Worm (Caenorhabditis elegans) whole organism, young adult: ENCODE results near the gene lsm-1.
A peak's percentile ranks its signal among the peaks of the same experiment; 100 is the strongest.

Experiments used
- B0019.2 ChIP-seq: fragments of 200-800 bp; sonication (Bioruptor generic); conservative IDR thresholded peaks from 2 replicates; pipeline ENCODE4 v1.3.6; 2022; ENCODE audit warnings: missing genetic modification reagents, missing genetic modification characterization, missing compliant biosample characterization
- C06A6.2 ChIP-seq: fragments of 200-800 bp; sonication (Bioruptor generic); conservative IDR thresholded peaks from 2 replicates; pipeline ENCODE4 v1.3.6; 2022; ENCODE audit warnings: missing genetic modification characterization, missing compliant biosample characterization
- C17E4.6 ChIP-seq: fragments of 200-800 bp; sonication (Bioruptor generic); IDR thresholded peaks from 2 replicates; pipeline ENCODE4 v1.3.6; 2022; ENCODE audit warnings: missing genetic modification reagents, missing genetic modification characterization, missing compliant biosample characterization
- D2030.7 ChIP-seq: fragments of 200-800 bp; sonication (Bioruptor generic); IDR thresholded peaks from 2 replicates; pipeline ENCODE4 v1.3.6; 2022; ENCODE audit warnings: missing genetic modification reagents, missing genetic modification characterization, missing compliant biosample characterization
- F23B12.7 ChIP-seq: sonication (generic microtip); optimal IDR thresholded peaks from 2 replicates; lab custom pipeline; 2017; ENCODE audit warnings: missing genetic modification characterization, mild to moderate bottlenecking, missing compliant biosample characterization, antibody characterized with exemption, moderate library complexity; ENCODE audit not compliant: insufficient read depth
- F37B4.10 ChIP-seq: fragments of 200-800 bp; sonication (Bioruptor generic); IDR thresholded peaks from 2 replicates; pipeline ENCODE4 v1.3.6; 2022; ENCODE audit warnings: missing genetic modification characterization, missing compliant biosample characterization
- F49E8.2 ChIP-seq: sonication (generic microtip); optimal IDR thresholded peaks from 3 replicates; lab custom pipeline; 2017; ENCODE audit warnings: missing genetic modification characterization, mild to moderate bottlenecking, missing compliant biosample characterization, antibody characterized with exemption, moderate library complexity; ENCODE audit not compliant: insufficient read depth
- F52B5.7 ChIP-seq: sonication (generic microtip); optimal IDR thresholded peaks from 2 replicates; lab custom pipeline; 2016; ENCODE audit warnings: mild to moderate bottlenecking, missing genetic modification characterization, missing compliant biosample characterization
- F55B11.4 ChIP-seq: sonication (generic microtip); optimal IDR thresholded peaks from 2 replicates; lab custom pipeline; 2016; ENCODE audit warnings: missing compliant biosample characterization, missing genetic modification characterization, borderline replicate concordance; ENCODE audit not compliant: insufficient read depth
- F57A8.1 ChIP-seq: fragments of 200-800 bp; sonication (Bioruptor generic); optimal IDR thresholded peaks from 2 replicates; lab custom pipeline; 2018; ENCODE audit warnings: mild to moderate bottlenecking, missing genetic modification characterization, moderate library complexity, missing compliant biosample characterization
- F57C9.4 ChIP-seq: sonication (generic microtip); optimal IDR thresholded peaks from 2 replicates; lab custom pipeline; 2017; ENCODE audit warnings: mild to moderate bottlenecking, missing genetic modification characterization, missing compliant biosample characterization
- K11D2.4 ChIP-seq: fragments of 200-800 bp; sonication (Bioruptor generic); IDR thresholded peaks from 2 replicates; pipeline ENCODE4 v1.3.6; 2022; ENCODE audit warnings: missing genetic modification reagents, missing genetic modification characterization, missing compliant biosample characterization
- Y53F4B.3 ChIP-seq: fragments of 200-800 bp; sonication (Bioruptor generic); IDR thresholded peaks from 2 replicates; pipeline ENCODE4 v1.3.6; 2022; ENCODE audit warnings: missing genetic modification reagents, missing genetic modification characterization, missing compliant biosample characterization
- Y95B8A.8 ChIP-seq: fragments of 200-800 bp; sonication (Bioruptor generic); IDR thresholded peaks from 2 replicates; pipeline ENCODE4 v1.3.6; 2022; ENCODE audit warnings: missing genetic modification reagents, missing genetic modification characterization, missing compliant biosample characterization
- akir-1 ChIP-seq: fragments of 200-800 bp; sonication (Bioruptor generic); optimal IDR thresholded peaks from 2 replicates; lab custom pipeline; 2018; ENCODE audit warnings: mild to moderate bottlenecking, missing genetic modification characterization, moderate library complexity, missing compliant biosample characterization
- ama-1 ChIP-seq, 3 experiments: fragments of 150-350 bp in 1 of 3; sonication (generic microtip) in 2 of 3; optimal IDR thresholded peaks; 2 replicates each; lab custom pipeline; 2014 to 2018; ENCODE audit warnings: missing biosample characterization in 2 of 3, missing genetic modification characterization in 2 of 3, missing genetic modification reagents in 2 of 3
- aptf-3 ChIP-seq: fragments of 200-800 bp; sonication (Bioruptor generic); IDR thresholded peaks from 2 replicates; pipeline ENCODE4 v1.3.6; 2022; ENCODE audit warnings: missing genetic modification characterization, missing compliant biosample characterization
- bed-2 ChIP-seq: fragments of 200-800 bp; sonication (Bioruptor generic); IDR thresholded peaks from 2 replicates; pipeline ENCODE4 v1.3.6; 2022; ENCODE audit warnings: missing genetic modification reagents, missing genetic modification characterization, missing compliant biosample characterization
- cebp-1 ChIP-seq, 2 experiments: fragments of 200-800 bp in 1 of 2; sonication (Bioruptor generic) in 1 of 2; sonication (generic microtip) in 1 of 2; IDR thresholded peaks in 1 of 2; optimal IDR thresholded peaks in 1 of 2; 2 replicates each; pipeline versions ENCODE4 v1.3.6 to Lab custom; 2017 to 2022; ENCODE audit warnings: missing compliant biosample characterization in 2 of 2, missing genetic modification characterization in 2 of 2, mild to moderate bottlenecking in 1 of 2, missing genetic modification reagents in 1 of 2, moderate library complexity in 1 of 2
- cebp-2 ChIP-seq: fragments of 200-800 bp; sonication (Bioruptor generic); IDR thresholded peaks from 2 replicates; pipeline ENCODE4 v1.3.6; 2022; ENCODE audit warnings: missing genetic modification characterization, missing compliant biosample characterization
- dox-1 ChIP-seq: fragments of 200-800 bp; sonication (Bioruptor generic); IDR thresholded peaks from 2 replicates; pipeline ENCODE4 v1.3.6; 2022; ENCODE audit warnings: missing genetic modification reagents, missing genetic modification characterization, missing compliant biosample characterization
- fkh-3 ChIP-seq: sonication (generic microtip); optimal IDR thresholded peaks from 2 replicates; lab custom pipeline; 2016; ENCODE audit warnings: mild to moderate bottlenecking, missing genetic modification characterization, missing compliant biosample characterization
- hlh-26 ChIP-seq: fragments of 200-800 bp; sonication (Bioruptor generic); conservative IDR thresholded peaks from 2 replicates; pipeline ENCODE4 v1.3.6; 2022; ENCODE audit warnings: missing genetic modification reagents, missing genetic modification characterization, missing compliant biosample characterization
- hmg-1.2 ChIP-seq: fragments of 200-800 bp; sonication (Bioruptor generic); IDR thresholded peaks from 2 replicates; pipeline ENCODE4 v1.3.6; 2022; ENCODE audit warnings: missing genetic modification reagents, missing genetic modification characterization, missing compliant biosample characterization
- lag-1 ChIP-seq: fragments of 200-800 bp; sonication (Bioruptor generic); IDR thresholded peaks from 2 replicates; pipeline ENCODE4 v1.3.6; 2022; ENCODE audit warnings: missing genetic modification reagents, missing genetic modification characterization, missing compliant biosample characterization
- lin-35 ChIP-seq, 3 experiments: fragments of 150-350 bp in 2 of 3; sonication (generic microtip) in 1 of 3; optimal IDR thresholded peaks; 2 replicates each; lab custom pipeline; 2014 to 2018; ENCODE audit warnings: missing biosample characterization in 3 of 3, missing genetic modification characterization in 3 of 3, missing genetic modification reagents in 3 of 3
- lin-54 ChIP-seq: fragments of 200-800 bp; sonication (Bioruptor generic); optimal IDR thresholded peaks from 2 replicates; lab custom pipeline; 2018; ENCODE audit warnings: mild to moderate bottlenecking, missing genetic modification characterization, missing compliant biosample characterization
- lsl-1 ChIP-seq: fragments of 200-800 bp; sonication (Bioruptor generic); optimal IDR thresholded peaks from 2 replicates; lab custom pipeline; 2018; ENCODE audit warnings: mild to moderate bottlenecking, missing genetic modification characterization, moderate library complexity, missing compliant biosample characterization
- madf-10 ChIP-seq: sonication (generic microtip); optimal IDR thresholded peaks from 2 replicates; lab custom pipeline; 2016; ENCODE audit warnings: mild to moderate bottlenecking, missing genetic modification characterization, missing compliant biosample characterization
- madf-6 ChIP-seq: fragments of 200-800 bp; sonication (Bioruptor generic); IDR thresholded peaks from 2 replicates; pipeline ENCODE4 v1.3.6; 2022; ENCODE audit warnings: missing genetic modification reagents, missing genetic modification characterization, missing compliant biosample characterization
- mcd-1 ChIP-seq: fragments of 200-800 bp; sonication (Bioruptor generic); IDR thresholded peaks from 2 replicates; pipeline ENCODE4 v1.3.6; 2022; ENCODE audit warnings: missing genetic modification reagents, missing genetic modification characterization, missing compliant biosample characterization
- mxl-1 ChIP-seq: sonication (generic microtip); optimal IDR thresholded peaks from 2 replicates; lab custom pipeline; 2016; ENCODE audit warnings: missing genetic modification characterization, missing compliant biosample characterization
- nhr-27 ChIP-seq: fragments of 200-800 bp; sonication (Bioruptor generic); optimal IDR thresholded peaks from 2 replicates; lab custom pipeline; 2018; ENCODE audit warnings: mild to moderate bottlenecking, missing genetic modification characterization, moderate library complexity, missing compliant biosample characterization
- nhr-90 ChIP-seq: sonication (generic microtip); optimal IDR thresholded peaks from 2 replicates; lab custom pipeline; 2016; ENCODE audit warnings: missing genotype, mild to moderate bottlenecking, missing genetic modification characterization, missing compliant biosample characterization
- rcor-1 ChIP-seq: fragments of 200-800 bp; sonication (Bioruptor generic); IDR thresholded peaks from 2 replicates; pipeline ENCODE4 v1.3.6; 2022; ENCODE audit warnings: missing genetic modification reagents, missing genetic modification characterization, missing compliant biosample characterization
- rec-8 ChIP-seq, 2 experiments: sonication (generic microtip); optimal IDR thresholded peaks; 2 replicates each; lab custom pipeline; 2016; ENCODE audit warnings: mild to moderate bottlenecking in 2 of 2, missing genetic modification characterization in 2 of 2, missing genetic modification reagents in 2 of 2, missing genotype in 2 of 2, missing biosample characterization in 1 of 2, missing compliant biosample characterization in 1 of 2, moderate library complexity in 1 of 2
- sdz-38 ChIP-seq: sonication (generic microtip); optimal IDR thresholded peaks from 2 replicates; lab custom pipeline; 2016; ENCODE audit warnings: missing genotype, missing genetic modification characterization, missing compliant biosample characterization
- snpc-1.1 ChIP-seq: sonication (generic microtip); optimal IDR thresholded peaks from 2 replicates; lab custom pipeline; 2017; ENCODE audit warnings: missing genetic modification characterization, mild to moderate bottlenecking, missing compliant biosample characterization, antibody characterized with exemption, moderate library complexity, missing genotype, missing genetic modification reagents; ENCODE audit not compliant: insufficient read depth
- snpc-1.3 ChIP-seq: sonication (generic microtip); optimal IDR thresholded peaks from 2 replicates; lab custom pipeline; 2017; ENCODE audit warnings: missing genetic modification characterization, mild to moderate bottlenecking, missing compliant biosample characterization, antibody characterized with exemption, moderate library complexity, missing genotype, missing genetic modification reagents; ENCODE audit not compliant: insufficient read depth
- snpc-4 ChIP-seq, 5 experiments: fragments of 150-350 bp in 1 of 5; sonication (generic microtip) in 4 of 5; optimal IDR thresholded peaks; 2 replicates each; lab custom pipeline; 2014 to 2018; ENCODE audit warnings: missing genetic modification characterization in 5 of 5, missing biosample characterization in 3 of 5, antibody characterized with exemption in 2 of 5, mild to moderate bottlenecking in 2 of 5, missing compliant biosample characterization in 2 of 5, missing genotype in 2 of 5, moderate library complexity in 2 of 5, missing genetic modification reagents in 1 of 5
- tbp1 ChIP-seq: fragments of 200-800 bp; sonication (Bioruptor generic); optimal IDR thresholded peaks from 2 replicates; lab custom pipeline; 2018; ENCODE audit warnings: mild to moderate bottlenecking, missing genetic modification characterization, missing compliant biosample characterization
- tbx-9 ChIP-seq: sonication (generic microtip); optimal IDR thresholded peaks from 2 replicates; lab custom pipeline; 2016; ENCODE audit warnings: borderline replicate concordance, missing genetic modification characterization, inconsistent platforms, missing compliant biosample characterization
- zfh-2 ChIP-seq: fragments of 200-800 bp; sonication (Bioruptor generic); conservative IDR thresholded peaks from 2 replicates; pipeline ENCODE4 v1.3.6; 2022; ENCODE audit warnings: missing genetic modification reagents, missing genetic modification characterization, missing compliant biosample characterization
- ztf-26 ChIP-seq: sonication (generic microtip); optimal IDR thresholded peaks from 2 replicates; lab custom pipeline; 2017; ENCODE audit warnings: missing genetic modification characterization, missing compliant biosample characterization
- ztf-3 ChIP-seq: fragments of 200-800 bp; sonication (Bioruptor generic); optimal IDR thresholded peaks from 2 replicates; lab custom pipeline; 2018; ENCODE audit warnings: mild to moderate bottlenecking, missing genetic modification characterization, missing compliant biosample characterization

Gene lsm-1

ce11 chrII:11126312-11127000 is at the start of gene lsm-1, which contains the start of gene rps-9:
TSS of gene lsm-1 (plus strand) at chrII:11126950.
TSS of gene rps-9 (minus strand) at chrII:11126362.
- TF ChIP-seq F23B12.7 (tag; lab: Kevin White, UChicago) (peak; percentile 83), nhr-90 (no peak), cebp-1 (GFP tag; IDR thresholded peaks at IDR 0.05; lab: Robert Waterston, UW) (no peak), cebp-1 (tag; optimal IDR thresholded peaks at IDR 0.05; lab: Kevin White, UChicago) (peak; percentile 11), C17E4.6 (GFP tag; lab: Robert Waterston, UW) (no peak), rcor-1 (GFP tag; lab: Robert Waterston, UW) (0 out of 2 replicates have a peak, but pooled peaks have one; percentile 16), F37B4.10 (GFP tag; lab: Robert Waterston, UW) (no peak), aptf-3 (no peak), dox-1 (GFP tag; lab: Robert Waterston, UW) (peak; percentile 57; the same call in 1 of the 2 replicates), ama-1 (optimal IDR thresholded peaks at IDR 0.05; lab: Kevin White, UChicago) (no peak), ama-1 (GFP tag; optimal IDR thresholded peaks at IDR 0.05; lab: Kevin White, UChicago) (no peak), lin-54 (GFP tag; lab: Kevin White, UChicago) (peak; percentile 40), cebp-2 (GFP tag; lab: Robert Waterston, UW) (no peak), lsl-1 (GFP tag; lab: Kevin White, UChicago) (peak; percentile 85), K11D2.4 (no peak), C06A6.2 (no peak), B0019.2 (no peak), F55B11.4 (tag; lab: Kevin White, UChicago) (no peak), zfh-2 (GFP tag; lab: Robert Waterston, UW) (no peak), hmg-1.2 (GFP tag; lab: Robert Waterston, UW) (peak; percentile 97), akir-1 (GFP tag; lab: Kevin White, UChicago) (no peak), madf-6 (GFP tag; lab: Robert Waterston, UW) (peak; percentile 65), Y53F4B.3 (GFP tag; lab: Robert Waterston, UW) (no peak), F52B5.7 (no peak), tbx-9 (tag; lab: Kevin White, UChicago) (no peak), F49E8.2 (tag; lab: Kevin White, UChicago) (peak; percentile 33), tbp1 (GFP tag; lab: Kevin White, UChicago) (peak; percentile 36), bed-2 (no peak), rec-8 (tag; optimal IDR thresholded peaks at IDR 0.05; lab: Kevin White, UChicago) (no peak), F57C9.4 (tag; lab: Kevin White, UChicago) (no peak), F57A8.1 (GFP tag; lab: Kevin White, UChicago) (no peak), snpc-1.1 (peak; percentile 8), fkh-3 (tag; lab: Kevin White, UChicago) (no peak), D2030.7 (GFP tag; lab: Robert Waterston, UW) (peak; percentile 63), lag-1 (GFP tag; lab: Robert Waterston, UW) (no peak), nhr-27 (tag; lab: Kevin White, UChicago) (no peak), ztf-3 (GFP tag; lab: Kevin White, UChicago) (no peak), lin-35 (GFP tag; optimal IDR thresholded peaks at IDR 0.05; lab: Kevin White, UChicago) (peak in 1 of 3 experiments; percentile 31), hlh-26 (GFP tag; lab: Robert Waterston, UW) (no peak), snpc-1.3 (peak; percentile 10), sdz-38 (no peak), ztf-26 (tag; lab: Kevin White, UChicago) (no peak), Y95B8A.8 (GFP tag; lab: Robert Waterston, UW) (no peak), snpc-4 (GFP tag; optimal IDR thresholded peaks at IDR 0.05; lab: Kevin White, UChicago) (no peak), snpc-4 (tag; optimal IDR thresholded peaks at IDR 0.05; lab: Kevin White, UChicago) (peak in 2 of 4 experiments; percentile 39 to 46), mxl-1 (tag; lab: Kevin White, UChicago) (no peak), mcd-1 (GFP tag; lab: Robert Waterston, UW) (peak; percentile 69), madf-10 (tag; lab: Kevin White, UChicago) (no peak)
